Worm (Caenorhabditis elegans) whole organism, L4 larva: ENCODE data around the gene C35A5.11.

Source experiments
- F26F4.8 ChIP-seq: fragments of 200-800 bp; sonication (Bioruptor generic); conservative IDR thresholded peaks from 2 replicates; pipeline ENCODE4 v1.3.6; 2022; ENCODE audit warnings: missing genetic modification characterization, missing compliant biosample characterization
- F37D6.2 ChIP-seq: sonication (generic microtip); optimal IDR thresholded peaks from 2 replicates; lab custom pipeline; 2016; ENCODE audit warnings: mild to moderate bottlenecking, missing genetic modification characterization, missing compliant biosample characterization
- T26A8.4 ChIP-seq: fragments of 200-800 bp; sonication (Bioruptor generic); IDR thresholded peaks from 2 replicates; pipeline ENCODE4 v1.3.6; 2022; ENCODE audit warnings: missing genetic modification characterization, missing compliant biosample characterization
- ZK337.2 ChIP-seq: fragments of 200-800 bp; sonication (Bioruptor generic); IDR thresholded peaks from 2 replicates; pipeline ENCODE4 v1.3.6; 2022; ENCODE audit warnings: missing genetic modification reagents, missing genetic modification characterization, missing compliant biosample characterization
- ZK546.5 ChIP-seq, 2 experiments: sonication (generic microtip); optimal IDR thresholded peaks; 2 replicates each; lab custom pipeline; 2017; ENCODE audit warnings: missing biosample characterization in 2 of 2, missing genetic modification characterization in 2 of 2
- aha-1 ChIP-seq: fragments of 150-350 bp; peaks from one replicate; lab custom pipeline; 2014; ENCODE audit warnings: missing biosample characterization, missing genetic modification characterization
- aly-2 ChIP-seq: sonication (generic microtip); optimal IDR thresholded peaks from 2 replicates; lab custom pipeline; 2018; ENCODE audit warnings: missing biosample characterization, missing genetic modification characterization
- arid-1 ChIP-seq: fragments of 200-800 bp; sonication (Bioruptor generic); conservative IDR thresholded peaks from 2 replicates; pipeline ENCODE4 v1.3.6; 2022; ENCODE audit warnings: missing genetic modification reagents, missing genetic modification characterization, missing compliant biosample characterization
- attf-4 ChIP-seq: sonication (generic microtip); optimal IDR thresholded peaks from 3 replicates; lab custom pipeline; 2017; ENCODE audit warnings: missing biosample characterization, missing genetic modification characterization
- ceh-20 ChIP-seq: fragments of 200-800 bp; sonication (Bioruptor generic); IDR thresholded peaks from 2 replicates; pipeline ENCODE4 v1.3.6; 2022; ENCODE audit warnings: missing genetic modification reagents, missing genetic modification characterization, missing compliant biosample characterization
- ceh-62 ChIP-seq: sonication (generic microtip); optimal IDR thresholded peaks from 2 replicates; lab custom pipeline; 2017; ENCODE audit warnings: missing biosample characterization, missing genetic modification characterization
- daf-12 ChIP-seq: fragments of 150-350 bp; optimal IDR thresholded peaks from 2 replicates; lab custom pipeline; 2014; ENCODE audit warnings: missing biosample characterization, missing genetic modification reagents, missing genetic modification characterization
- daf-16 ChIP-seq, 3 experiments: sonication (generic microtip); optimal IDR thresholded peaks; 2 replicates each; lab custom pipeline; 2016 to 2017; ENCODE audit warnings: missing genetic modification characterization in 3 of 3, missing genetic modification reagents in 3 of 3, mild to moderate bottlenecking in 2 of 3, missing compliant biosample characterization in 2 of 3, missing biosample characterization in 1 of 3, moderate library complexity in 1 of 3
- dmd-6 ChIP-seq: fragments of 200-800 bp; sonication (Bioruptor generic); IDR thresholded peaks from 2 replicates; pipeline ENCODE4 v1.3.6; 2022; ENCODE audit warnings: missing genetic modification reagents, missing genetic modification characterization, missing compliant biosample characterization
- dmd-8 ChIP-seq: fragments of 200-800 bp; sonication (Bioruptor generic); IDR thresholded peaks from 2 replicates; pipeline ENCODE4 v1.3.6; 2022; ENCODE audit warnings: missing genetic modification characterization, missing compliant biosample characterization
- duxl-1 ChIP-seq: sonication (generic microtip); optimal IDR thresholded peaks from 2 replicates; lab custom pipeline; 2016; ENCODE audit warnings: mild to moderate bottlenecking, missing genetic modification characterization, moderate library complexity, missing compliant biosample characterization; ENCODE audit not compliant: poor library complexity
- dve-1 ChIP-seq: sonication (generic microtip); optimal IDR thresholded peaks from 2 replicates; lab custom pipeline; 2017; ENCODE audit warnings: antibody characterized with exemption, mild to moderate bottlenecking, missing genetic modification characterization, missing compliant biosample characterization; ENCODE audit not compliant: insufficient read depth
- egl-27 ChIP-seq: sonication (generic microtip); optimal IDR thresholded peaks from 3 replicates; lab custom pipeline; 2017; ENCODE audit warnings: missing biosample characterization, missing genetic modification reagents, missing genetic modification characterization
- egl-43 ChIP-seq: fragments of 200-800 bp; sonication (Bioruptor generic); IDR thresholded peaks from 2 replicates; pipeline ENCODE4 v1.3.6; 2022; ENCODE audit warnings: missing genetic modification reagents, missing genetic modification characterization, missing compliant biosample characterization
- fos-1 ChIP-seq: fragments of 150-350 bp; optimal IDR thresholded peaks from 2 replicates; lab custom pipeline; 2014; ENCODE audit warnings: missing biosample characterization, missing genetic modification characterization
- gei-8 ChIP-seq: fragments of 200-800 bp; sonication (Bioruptor generic); optimal IDR thresholded peaks from 2 replicates; lab custom pipeline; 2018; ENCODE audit warnings: mild to moderate bottlenecking, missing genetic modification characterization, missing compliant biosample characterization
- hlh-11 ChIP-seq: fragments of 200-800 bp; sonication (Bioruptor generic); optimal IDR thresholded peaks from 2 replicates; lab custom pipeline; 2018; ENCODE audit warnings: mild to moderate bottlenecking, missing genetic modification characterization, missing compliant biosample characterization
- hmg-1.1 ChIP-seq: fragments of 200-800 bp; sonication (Bioruptor generic); IDR thresholded peaks from 2 replicates; pipeline ENCODE4 v1.3.6; 2022; ENCODE audit warnings: missing genetic modification reagents, missing genetic modification characterization, missing compliant biosample characterization
- lin-15B ChIP-seq: fragments of 150-350 bp; sonication (generic microtip); optimal IDR thresholded peaks from 3 replicates; lab custom pipeline; 2014; ENCODE audit warnings: missing biosample characterization, missing genetic modification characterization
- lin-38 ChIP-seq: fragments of 200-800 bp; sonication (Bioruptor generic); IDR thresholded peaks from 2 replicates; pipeline ENCODE4 v1.3.6; 2022; ENCODE audit warnings: missing genetic modification reagents, missing genetic modification characterization, missing compliant biosample characterization
- lir-3 ChIP-seq: sonication (generic microtip); optimal IDR thresholded peaks from 2 replicates; lab custom pipeline; 2016; ENCODE audit warnings: mild to moderate bottlenecking, missing genetic modification characterization, missing compliant biosample characterization
- mep-1 ChIP-seq: fragments of 150-350 bp; sonication (generic microtip); optimal IDR thresholded peaks from 3 replicates; lab custom pipeline; 2014; ENCODE audit warnings: missing biosample characterization, missing genetic modification characterization
- nhr-102 ChIP-seq: sonication (generic microtip); optimal IDR thresholded peaks from 2 replicates; lab custom pipeline; 2016; ENCODE audit warnings: mild to moderate bottlenecking, missing genetic modification characterization, moderate library complexity, missing compliant biosample characterization
- nhr-11 ChIP-seq: fragments of 150-350 bp; optimal IDR thresholded peaks from 2 replicates; lab custom pipeline; 2014; ENCODE audit warnings: missing biosample characterization, missing genetic modification characterization
- nhr-237 ChIP-seq: sonication (generic microtip); optimal IDR thresholded peaks from 2 replicates; lab custom pipeline; 2017; ENCODE audit warnings: missing biosample characterization, missing genetic modification characterization
- nhr-25 ChIP-seq: sonication (generic microtip); optimal IDR thresholded peaks from 2 replicates; lab custom pipeline; 2017; ENCODE audit warnings: missing genetic modification characterization, mild to moderate bottlenecking, missing compliant biosample characterization, antibody characterized with exemption, moderate library complexity, borderline replicate concordance; ENCODE audit not compliant: insufficient read depth
- nhr-28 ChIP-seq: fragments of 150-350 bp; optimal IDR thresholded peaks from 2 replicates; lab custom pipeline; 2014; ENCODE audit warnings: missing biosample characterization, missing genetic modification characterization
- nhr-42 ChIP-seq: fragments of 200-800 bp; sonication (Bioruptor generic); IDR thresholded peaks from 2 replicates; pipeline ENCODE4 v1.3.6; 2022; ENCODE audit warnings: missing genetic modification characterization, missing compliant biosample characterization
- nhr-48 ChIP-seq: sonication (generic microtip); optimal IDR thresholded peaks from 2 replicates; lab custom pipeline; 2016; ENCODE audit warnings: mild to moderate bottlenecking, missing genetic modification characterization, missing compliant biosample characterization
- nhr-76 ChIP-seq: fragments of 150-350 bp; optimal IDR thresholded peaks from 2 replicates; lab custom pipeline; 2014; ENCODE audit warnings: missing biosample characterization, missing genetic modification characterization
- nhr-77 ChIP-seq: fragments of 150-350 bp; optimal IDR thresholded peaks from 2 replicates; lab custom pipeline; 2014; ENCODE audit warnings: missing biosample characterization, missing genetic modification characterization
- pha-4 ChIP-seq, 2 experiments: fragments of 150-350 bp in 1 of 2; fragments of 200-800 bp in 1 of 2; sonication (Bioruptor generic) in 1 of 2; IDR thresholded peaks in 1 of 2; optimal IDR thresholded peaks in 1 of 2; 2 replicates each; pipeline versions ENCODE4 v1.3.6 to Lab custom; 2014 to 2022; ENCODE audit warnings: missing genetic modification characterization in 2 of 2, missing genetic modification reagents in 2 of 2, missing biosample characterization in 1 of 2, missing compliant biosample characterization in 1 of 2
- php-3 ChIP-seq: fragments of 200-800 bp; sonication (Bioruptor generic); IDR thresholded peaks from 2 replicates; pipeline ENCODE4 v1.3.6; 2022; ENCODE audit warnings: missing genetic modification reagents, missing genetic modification characterization, missing compliant biosample characterization
- pqm-1 ChIP-seq: sonication (generic microtip); optimal IDR thresholded peaks from 2 replicates; lab custom pipeline; 2017; ENCODE audit warnings: missing biosample characterization, missing genetic modification characterization
- rbr-2 ChIP-seq: sonication (generic microtip); optimal IDR thresholded peaks from 2 replicates; lab custom pipeline; 2016; ENCODE audit warnings: missing genotype, missing genetic modification characterization, missing compliant biosample characterization
- sdz-12 ChIP-seq: fragments of 200-800 bp; sonication (Bioruptor generic); optimal IDR thresholded peaks from 2 replicates; lab custom pipeline; 2018; ENCODE audit warnings: mild to moderate bottlenecking, missing genetic modification characterization, missing compliant biosample characterization
- spr-3 ChIP-seq: fragments of 200-800 bp; sonication (Bioruptor generic); optimal IDR thresholded peaks from 2 replicates; lab custom pipeline; 2018; ENCODE audit warnings: mild to moderate bottlenecking, missing genetic modification characterization, missing compliant biosample characterization
- unc-62 ChIP-seq, 3 experiments: fragments of 150-350 bp in 1 of 3; sonication (generic microtip); optimal IDR thresholded peaks in 2 of 3; peaks in 1 of 3; 1 replicate in 1 of 3; 2 replicates in 2 of 3; lab custom pipeline; 2014 to 2017; ENCODE audit warnings: missing biosample characterization in 3 of 3, missing genetic modification characterization in 3 of 3, missing genetic modification reagents in 3 of 3, missing genotype in 1 of 3
- zip-2 ChIP-seq: fragments of 150-350 bp; optimal IDR thresholded peaks from 2 replicates; lab custom pipeline; 2014; ENCODE audit warnings: missing biosample characterization, missing genetic modification characterization

The C35A5.11 gene

ce11 chrV:10489998-10490397 is 12.9 kb downstream of the C35A5.11 start, which contains the start of gene ncx-5:
Gene ncx-5, minus strand, starts transcription at chrV:10490098.
- TF ChIP-seq duxl-1: no peak
- no peak for TF ChIP-seq F37D6.2 (tag; lab: Kevin White, UChicago)
- no peak for TF ChIP-seq mep-1 (tag; lab: Kevin White, UChicago)
- no peak for TF ChIP-seq dmd-8
- no peak for TF ChIP-seq ceh-62
- TF ChIP-seq ceh-20 (GFP tag; lab: Robert Waterston, UW): no peak
- TF ChIP-seq ZK337.2 (GFP tag; lab: Robert Waterston, UW): no peak
- TF ChIP-seq lin-38: no peak
- TF ChIP-seq zip-2: no peak
- TF ChIP-seq egl-27 (tag; lab: Kevin White, UChicago): no peak
- no peak for TF ChIP-seq nhr-237 (tag; lab: Kevin White, UChicago)
- TF ChIP-seq, all 104 proteins: peak for 0

DNA sequence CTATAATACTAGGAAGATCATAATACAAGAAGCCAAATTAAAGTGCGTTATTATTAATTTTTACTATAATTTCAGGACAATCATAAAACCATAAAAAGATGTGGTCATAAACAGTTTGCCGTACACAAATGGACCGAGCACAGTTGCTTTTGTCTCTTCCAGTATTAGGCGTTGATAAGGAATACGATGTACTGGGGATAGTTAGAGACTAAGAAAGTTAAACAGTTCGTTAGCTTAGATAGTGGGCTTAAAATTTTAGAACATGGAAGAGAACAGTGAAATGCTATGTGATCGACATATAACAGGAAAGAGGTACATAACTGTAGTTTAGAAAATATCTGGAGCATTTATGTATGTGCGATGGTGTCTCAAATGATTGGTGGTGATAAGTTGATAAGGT is 17.5 kb downstream of the C35A5.11 start:
- no peak for TF ChIP-seq unc-62 (GFP tag; optimal IDR thresholded peaks at IDR 0.05 in 1 of 2; lab: Kevin White, UChicago)
- no peak for TF ChIP-seq unc-62 (tag; optimal IDR thresholded peaks at IDR 0.05; lab: Kevin White, UChicago)
- TF ChIP-seq daf-16 (GFP tag; optimal IDR thresholded peaks at IDR 0.05; lab: Kevin White, UChicago): no peak
- TF ChIP-seq daf-16 (tag; optimal IDR thresholded peaks at IDR 0.05; lab: Kevin White, UChicago): peak; percentile 74
- TF ChIP-seq dmd-6 (GFP tag; lab: Robert Waterston, UW): peak; percentile 31; the same call in 1 of the 2 replicates
- peak; percentile 42 for TF ChIP-seq dve-1 (tag; lab: Kevin White, UChicago)
- peak; percentile 75 for TF ChIP-seq php-3 (GFP tag; lab: Robert Waterston, UW)
- TF ChIP-seq hlh-11: peak; percentile 70
- TF ChIP-seq nhr-28 (tag; lab: Kevin White, UChicago): peak; percentile 71
- TF ChIP-seq sdz-12: no peak
- TF ChIP-seq aha-1 (tag; lab: Kevin White, UChicago): peak; percentile 94
- no peak for TF ChIP-seq ZK546.5 (tag; optimal IDR thresholded peaks at IDR 0.05; lab: Kevin White, UChicago)
- TF ChIP-seq nhr-48 (tag; lab: Kevin White, UChicago): peak; percentile 55
- peak; percentile 53 for TF ChIP-seq pqm-1
- peak; percentile 17 for TF ChIP-seq nhr-102 (tag; lab: Kevin White, UChicago)

- TF ChIP-seq daf-16 (GFP tag; optimal IDR thresholded peaks at IDR 0.05; lab: Kevin White, UChicago) (no peak), daf-16 (tag; optimal IDR thresholded peaks at IDR 0.05; lab: Kevin White, UChicago) (peak; percentile 31), rbr-2 (tag; lab: Kevin White, UChicago) (no peak)
Observed at ce11 chrV:10484640-10485039, 18.3 kb downstream of the C35A5.11 start, which contains the start of gene Y32F6B.1. Gene Y32F6B.1, minus strand, starts transcription at chrV:10484740.

DNA sequence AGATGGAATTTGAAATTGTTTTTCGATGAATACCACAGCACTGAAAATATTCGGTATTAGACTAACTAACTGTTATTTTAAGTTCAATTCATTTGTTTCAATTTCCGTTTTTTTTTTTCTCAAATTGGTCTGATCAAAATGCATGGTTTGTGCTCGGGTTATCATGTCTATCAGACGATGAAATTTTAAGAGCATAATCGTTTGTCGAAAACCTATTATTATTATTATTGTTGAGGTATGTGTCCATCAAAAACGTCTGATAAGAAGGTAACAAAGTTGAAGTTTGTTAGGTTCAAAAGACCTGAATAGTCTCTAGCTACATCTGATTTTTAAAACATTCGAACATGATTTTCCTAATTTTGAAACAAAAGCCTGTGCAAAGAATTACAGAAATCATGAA is 18.9 kb downstream of the C35A5.11 start:
- TF ChIP-seq nhr-48 (tag; lab: Kevin White, UChicago) (peak; percentile 2), pha-4 (GFP tag; IDR thresholded peaks at IDR 0.05; lab: Robert Waterston, UW) (peak; percentile 23; the same call in 1 of the 2 replicates), pha-4 (tag; optimal IDR thresholded peaks at IDR 0.05; lab: Kevin White, UChicago) (no peak), fos-1 (tag; lab: Kevin White, UChicago) (no peak), hmg-1.1 (GFP tag; lab: Robert Waterston, UW) (no peak), gei-8 (GFP tag; lab: Kevin White, UChicago) (no peak), nhr-102 (tag; lab: Kevin White, UChicago) (peak; percentile 19), lin-15B (tag; lab: Kevin White, UChicago) (no peak), dve-1 (tag; lab: Kevin White, UChicago) (peak; percentile 55), nhr-25 (tag; lab: Kevin White, UChicago) (no peak), F26F4.8 (no peak), nhr-28 (tag; lab: Kevin White, UChicago) (peak; percentile 79), aly-2 (tag; lab: Kevin White, UChicago) (no peak), arid-1 (GFP tag; lab: Robert Waterston, UW) (no peak), ceh-20 (GFP tag; lab: Robert Waterston, UW) (no peak), php-3 (GFP tag; lab: Robert Waterston, UW) (peak; percentile 81), nhr-42 (no peak), lir-3 (tag; lab: Kevin White, UChicago) (no peak), dmd-6 (GFP tag; lab: Robert Waterston, UW) (peak; percentile 93), nhr-76 (tag; lab: Kevin White, UChicago) (no peak), nhr-77 (tag; lab: Kevin White, UChicago) (peak; percentile 40), spr-3 (GFP tag; lab: Kevin White, UChicago) (no peak), attf-4 (no peak), nhr-11 (tag; lab: Kevin White, UChicago) (no peak), hlh-11 (peak; percentile 53), egl-43 (GFP tag; lab: Robert Waterston, UW) (no peak), daf-12 (tag; lab: Kevin White, UChicago) (no peak), T26A8.4 (GFP tag; lab: Robert Waterston, UW) (no peak), mep-1 (tag; lab: Kevin White, UChicago) (no peak)
